Fruit fly (Drosophila melanogaster) Kc167 (cell line): ENCODE data around the gene klar.

Source experiments
- Myc ChIP-seq: fragments of >200 bp; optimal IDR thresholded peaks from 2 replicates; lab custom pipeline; 2017; ENCODE audit warnings: missing external identifiers
- Sin3A ChIP-seq: fragments of >200 bp; optimal IDR thresholded peaks from 2 replicates; lab custom pipeline; 2018; ENCODE audit warnings: missing external identifiers
- h ChIP-seq: fragments of >200 bp; optimal IDR thresholded peaks from 3 replicates; lab custom pipeline; 2018; ENCODE audit warnings: missing external identifiers
- psq ChIP-seq: fragments of >200 bp; optimal IDR thresholded peaks from 2 replicates; lab custom pipeline; 2017; ENCODE audit warnings: missing external identifiers
- ttk ChIP-seq: sonication (Bioruptor generic); optimal IDR thresholded peaks from 2 replicates; lab custom pipeline; 2017; ENCODE audit warnings: missing external identifiers

DNA sequence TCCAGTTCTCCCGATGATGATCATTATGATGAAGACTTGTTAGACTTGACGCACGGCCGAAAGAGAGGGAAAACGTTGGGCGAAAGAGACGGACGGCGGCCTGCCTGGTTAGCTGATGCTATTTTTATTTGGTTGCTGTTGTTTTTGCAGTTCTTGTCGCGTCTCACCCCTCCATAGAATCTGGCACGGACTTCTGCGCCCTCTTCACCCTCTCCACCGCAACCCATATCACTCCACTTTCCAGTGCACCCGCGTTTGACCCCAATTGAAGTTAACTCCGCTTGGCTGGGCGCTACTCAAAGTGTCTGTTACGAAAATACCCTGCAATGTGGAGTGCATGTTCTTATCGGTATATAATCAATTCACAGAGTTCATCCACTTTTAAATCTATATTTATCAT lies 20.7 kb upstream of the klar start:
- TF ChIP-seq h (lab: Kevin White, UChicago) (no peak), psq (lab: Kevin White, UChicago) (no peak), Sin3A (lab: Kevin White, UChicago) (no peak), ttk (lab: Kevin White, UChicago) (no peak), Myc (no peak)
